Worm (Caenorhabditis elegans) whole organism, young adult: ENCODE results near the gene rbg-3.

Source experiments
- B0261.1 ChIP-seq: sonication (generic microtip); optimal IDR thresholded peaks from 2 replicates; lab custom pipeline; 2016; ENCODE audit warnings: mild to moderate bottlenecking, missing genetic modification characterization, moderate library complexity, missing compliant biosample characterization
- C17E4.6 ChIP-seq: fragments of 200-800 bp; sonication (Bioruptor generic); IDR thresholded peaks from 2 replicates; pipeline ENCODE4 v1.3.6; 2022; ENCODE audit warnings: missing genetic modification reagents, missing genetic modification characterization, missing compliant biosample characterization
- F55B11.4 ChIP-seq: sonication (generic microtip); optimal IDR thresholded peaks from 2 replicates; lab custom pipeline; 2016; ENCODE audit warnings: missing compliant biosample characterization, missing genetic modification characterization, borderline replicate concordance; ENCODE audit not compliant: insufficient read depth
- F57C9.4 ChIP-seq: sonication (generic microtip); optimal IDR thresholded peaks from 2 replicates; lab custom pipeline; 2017; ENCODE audit warnings: mild to moderate bottlenecking, missing genetic modification characterization, missing compliant biosample characterization
- T07F8.4 ChIP-seq: sonication (generic microtip); optimal IDR thresholded peaks from 2 replicates; lab custom pipeline; 2016; ENCODE audit warnings: mild to moderate bottlenecking, missing genetic modification characterization, moderate library complexity, missing compliant biosample characterization
- Y95B8A.8 ChIP-seq: fragments of 200-800 bp; sonication (Bioruptor generic); IDR thresholded peaks from 2 replicates; pipeline ENCODE4 v1.3.6; 2022; ENCODE audit warnings: missing genetic modification reagents, missing genetic modification characterization, missing compliant biosample characterization
- akir-1 ChIP-seq: fragments of 200-800 bp; sonication (Bioruptor generic); optimal IDR thresholded peaks from 2 replicates; lab custom pipeline; 2018; ENCODE audit warnings: mild to moderate bottlenecking, missing genetic modification characterization, moderate library complexity, missing compliant biosample characterization
- ama-1 ChIP-seq, 3 experiments: fragments of 150-350 bp in 1 of 3; sonication (generic microtip) in 2 of 3; optimal IDR thresholded peaks; 2 replicates each; lab custom pipeline; 2014 to 2018; ENCODE audit warnings: missing biosample characterization in 2 of 3, missing genetic modification characterization in 2 of 3, missing genetic modification reagents in 2 of 3
- atf-7 ChIP-seq: sonication (generic microtip); optimal IDR thresholded peaks from 2 replicates; lab custom pipeline; 2017; ENCODE audit warnings: mild to moderate bottlenecking, missing genetic modification characterization, missing compliant biosample characterization
- athp-1 ChIP-seq: sonication (generic microtip); optimal IDR thresholded peaks from 2 replicates; lab custom pipeline; 2017; ENCODE audit warnings: mild to moderate bottlenecking, missing genetic modification characterization, missing compliant biosample characterization
- attf-6 ChIP-seq: fragments of 200-800 bp; sonication (Bioruptor generic); IDR thresholded peaks from 2 replicates; pipeline ENCODE4 v1.3.6; 2022; ENCODE audit warnings: missing genetic modification reagents, missing genetic modification characterization, missing compliant biosample characterization
- bed-2 ChIP-seq: fragments of 200-800 bp; sonication (Bioruptor generic); IDR thresholded peaks from 2 replicates; pipeline ENCODE4 v1.3.6; 2022; ENCODE audit warnings: missing genetic modification reagents, missing genetic modification characterization, missing compliant biosample characterization
- ceh-40 ChIP-seq: fragments of 200-800 bp; sonication (Bioruptor generic); IDR thresholded peaks from 2 replicates; pipeline ENCODE4 v1.3.6; 2022; ENCODE audit warnings: missing genetic modification characterization, missing compliant biosample characterization
- ceh-91 ChIP-seq: fragments of 200-800 bp; sonication (Bioruptor generic); IDR thresholded peaks from 2 replicates; pipeline ENCODE4 v1.3.6; 2022; ENCODE audit warnings: missing genetic modification reagents, missing genetic modification characterization, missing compliant biosample characterization
- chd-7 ChIP-seq: sonication (generic microtip); optimal IDR thresholded peaks from 2 replicates; lab custom pipeline; 2016; ENCODE audit warnings: mild to moderate bottlenecking, missing genetic modification characterization, moderate library complexity, missing compliant biosample characterization
- dox-1 ChIP-seq: fragments of 200-800 bp; sonication (Bioruptor generic); IDR thresholded peaks from 2 replicates; pipeline ENCODE4 v1.3.6; 2022; ENCODE audit warnings: missing genetic modification reagents, missing genetic modification characterization, missing compliant biosample characterization
- dpff-1 ChIP-seq: sonication (generic microtip); optimal IDR thresholded peaks from 2 replicates; lab custom pipeline; 2017; ENCODE audit warnings: mild to moderate bottlenecking, missing genetic modification characterization, missing compliant biosample characterization
- efl-1 ChIP-seq: fragments of 150-350 bp; optimal IDR thresholded peaks from 2 replicates; lab custom pipeline; 2014; ENCODE audit warnings: missing biosample characterization, missing genetic modification reagents, missing genetic modification characterization
- egl-18 ChIP-seq: fragments of 200-800 bp; sonication (Bioruptor generic); IDR thresholded peaks from 2 replicates; pipeline ENCODE4 v1.3.6; 2022; ENCODE audit warnings: missing genetic modification reagents, missing genetic modification characterization, missing compliant biosample characterization
- egl-44 ChIP-seq: fragments of 200-800 bp; sonication (Bioruptor generic); IDR thresholded peaks from 2 replicates; pipeline ENCODE4 v1.3.6; 2022; ENCODE audit warnings: missing genetic modification reagents, missing genetic modification characterization, missing compliant biosample characterization
- egrh-3 ChIP-seq: fragments of 200-800 bp; sonication (Bioruptor generic); IDR thresholded peaks from 2 replicates; pipeline ENCODE4 v1.3.6; 2022; ENCODE audit warnings: missing genetic modification reagents, missing genetic modification characterization, missing compliant biosample characterization
- ets-4 ChIP-seq: fragments of 200-800 bp; sonication (Bioruptor generic); optimal IDR thresholded peaks from 2 replicates; lab custom pipeline; 2018; ENCODE audit warnings: mild to moderate bottlenecking, missing genetic modification characterization, missing compliant biosample characterization
- fkh-3 ChIP-seq: sonication (generic microtip); optimal IDR thresholded peaks from 2 replicates; lab custom pipeline; 2016; ENCODE audit warnings: mild to moderate bottlenecking, missing genetic modification characterization, missing compliant biosample characterization
- him-1 ChIP-seq: sonication (generic microtip); optimal IDR thresholded peaks from 2 replicates; lab custom pipeline; 2016; ENCODE audit warnings: missing genotype, missing genetic modification reagents, missing genetic modification characterization, missing compliant biosample characterization
- hlh-26 ChIP-seq: fragments of 200-800 bp; sonication (Bioruptor generic); conservative IDR thresholded peaks from 2 replicates; pipeline ENCODE4 v1.3.6; 2022; ENCODE audit warnings: missing genetic modification reagents, missing genetic modification characterization, missing compliant biosample characterization
- hsf-1 ChIP-seq: fragments of 200-800 bp; sonication (Bioruptor generic); IDR thresholded peaks from 2 replicates; pipeline ENCODE4 v1.3.6; 2022; ENCODE audit warnings: missing genetic modification reagents, missing genetic modification characterization, missing compliant biosample characterization
- let-607 ChIP-seq, 2 experiments: fragments of 200-800 bp in 1 of 2; sonication (Bioruptor generic) in 1 of 2; sonication (generic microtip) in 1 of 2; optimal IDR thresholded peaks; 2 replicates each; lab custom pipeline; 2016 to 2018; ENCODE audit warnings: mild to moderate bottlenecking in 2 of 2, missing compliant biosample characterization in 2 of 2, missing genetic modification characterization in 2 of 2, moderate library complexity in 2 of 2, missing genotype in 1 of 2
- lin-40 ChIP-seq: sonication (generic microtip); optimal IDR thresholded peaks from 2 replicates; lab custom pipeline; 2016; ENCODE audit warnings: missing genetic modification characterization, mild to moderate bottlenecking, missing compliant biosample characterization, missing genotype, missing genetic modification reagents
- lin-54 ChIP-seq: fragments of 200-800 bp; sonication (Bioruptor generic); optimal IDR thresholded peaks from 2 replicates; lab custom pipeline; 2018; ENCODE audit warnings: mild to moderate bottlenecking, missing genetic modification characterization, missing compliant biosample characterization
- lir-1 ChIP-seq: fragments of 200-800 bp; sonication (Bioruptor generic); conservative IDR thresholded peaks from 2 replicates; pipeline ENCODE4 v1.3.6; 2022; ENCODE audit warnings: missing genetic modification reagents, missing genetic modification characterization, missing compliant biosample characterization
- lsl-1 ChIP-seq: fragments of 200-800 bp; sonication (Bioruptor generic); optimal IDR thresholded peaks from 2 replicates; lab custom pipeline; 2018; ENCODE audit warnings: mild to moderate bottlenecking, missing genetic modification characterization, moderate library complexity, missing compliant biosample characterization
- lsy-27 ChIP-seq: sonication (generic microtip); optimal IDR thresholded peaks from 2 replicates; lab custom pipeline; 2017; ENCODE audit warnings: missing genetic modification characterization, mild to moderate bottlenecking, missing compliant biosample characterization, antibody characterized with exemption, missing genotype, borderline replicate concordance; ENCODE audit not compliant: insufficient read depth
- madf-8 ChIP-seq: fragments of 200-800 bp; sonication (Bioruptor generic); conservative IDR thresholded peaks from 2 replicates; pipeline ENCODE4 v1.3.6; 2022; ENCODE audit warnings: missing genetic modification reagents, missing genetic modification characterization, missing compliant biosample characterization
- mxl-1 ChIP-seq: sonication (generic microtip); optimal IDR thresholded peaks from 2 replicates; lab custom pipeline; 2016; ENCODE audit warnings: missing genetic modification characterization, missing compliant biosample characterization
- nfyb-1 ChIP-seq: fragments of 200-800 bp; sonication (Bioruptor generic); IDR thresholded peaks from 2 replicates; pipeline ENCODE4 v1.3.6; 2022; ENCODE audit warnings: missing genetic modification reagents, missing genetic modification characterization, missing compliant biosample characterization
- nhr-179 ChIP-seq: sonication (generic microtip); optimal IDR thresholded peaks from 2 replicates; lab custom pipeline; 2016; ENCODE audit warnings: mild to moderate bottlenecking, missing genetic modification characterization, missing compliant biosample characterization
- nhr-27 ChIP-seq: fragments of 200-800 bp; sonication (Bioruptor generic); optimal IDR thresholded peaks from 2 replicates; lab custom pipeline; 2018; ENCODE audit warnings: mild to moderate bottlenecking, missing genetic modification characterization, moderate library complexity, missing compliant biosample characterization
- nhr-80 ChIP-seq: sonication (generic microtip); optimal IDR thresholded peaks from 2 replicates; lab custom pipeline; 2016; ENCODE audit warnings: missing genetic modification characterization, missing compliant biosample characterization
- nhr-90 ChIP-seq: sonication (generic microtip); optimal IDR thresholded peaks from 2 replicates; lab custom pipeline; 2016; ENCODE audit warnings: missing genotype, mild to moderate bottlenecking, missing genetic modification characterization, missing compliant biosample characterization
- pbrm-1 ChIP-seq: fragments of 200-800 bp; sonication (Bioruptor generic); IDR thresholded peaks from 2 replicates; pipeline ENCODE4 v1.3.6; 2022; ENCODE audit warnings: missing genetic modification reagents, missing genetic modification characterization, missing compliant biosample characterization
- rec-8 ChIP-seq, 2 experiments: sonication (generic microtip); optimal IDR thresholded peaks; 2 replicates each; lab custom pipeline; 2016; ENCODE audit warnings: mild to moderate bottlenecking in 2 of 2, missing genetic modification characterization in 2 of 2, missing genetic modification reagents in 2 of 2, missing genotype in 2 of 2, missing biosample characterization in 1 of 2, missing compliant biosample characterization in 1 of 2, moderate library complexity in 1 of 2
- repo-1 ChIP-seq: sonication (generic microtip); optimal IDR thresholded peaks from 2 replicates; lab custom pipeline; 2017; ENCODE audit warnings: mild to moderate bottlenecking, missing genetic modification characterization, missing compliant biosample characterization
- rpc-1 ChIP-seq, 2 experiments: fragments of 150-350 bp in 1 of 2; sonication (generic microtip) in 1 of 2; optimal IDR thresholded peaks; 2 replicates each; lab custom pipeline; 2014 to 2018; ENCODE audit warnings: missing biosample characterization in 1 of 2, missing genetic modification characterization in 1 of 2, missing genetic modification reagents in 1 of 2, missing genotype in 1 of 2
- sdz-38 ChIP-seq: sonication (generic microtip); optimal IDR thresholded peaks from 2 replicates; lab custom pipeline; 2016; ENCODE audit warnings: missing genotype, missing genetic modification characterization, missing compliant biosample characterization
- tbx-9 ChIP-seq: sonication (generic microtip); optimal IDR thresholded peaks from 2 replicates; lab custom pipeline; 2016; ENCODE audit warnings: borderline replicate concordance, missing genetic modification characterization, inconsistent platforms, missing compliant biosample characterization
- tlf-1 ChIP-seq: fragments of 200-800 bp; sonication (Bioruptor generic); optimal IDR thresholded peaks from 2 replicates; lab custom pipeline; 2018; ENCODE audit warnings: mild to moderate bottlenecking, missing genetic modification characterization, missing compliant biosample characterization
- zfh-2 ChIP-seq: fragments of 200-800 bp; sonication (Bioruptor generic); conservative IDR thresholded peaks from 2 replicates; pipeline ENCODE4 v1.3.6; 2022; ENCODE audit warnings: missing genetic modification reagents, missing genetic modification characterization, missing compliant biosample characterization
- ztf-25 ChIP-seq: fragments of 200-800 bp; sonication (Bioruptor generic); IDR thresholded peaks from 2 replicates; pipeline ENCODE4 v1.3.6; 2022; ENCODE audit warnings: missing genetic modification reagents, missing genetic modification characterization, missing compliant biosample characterization

rbg-3 gene

DNA sequence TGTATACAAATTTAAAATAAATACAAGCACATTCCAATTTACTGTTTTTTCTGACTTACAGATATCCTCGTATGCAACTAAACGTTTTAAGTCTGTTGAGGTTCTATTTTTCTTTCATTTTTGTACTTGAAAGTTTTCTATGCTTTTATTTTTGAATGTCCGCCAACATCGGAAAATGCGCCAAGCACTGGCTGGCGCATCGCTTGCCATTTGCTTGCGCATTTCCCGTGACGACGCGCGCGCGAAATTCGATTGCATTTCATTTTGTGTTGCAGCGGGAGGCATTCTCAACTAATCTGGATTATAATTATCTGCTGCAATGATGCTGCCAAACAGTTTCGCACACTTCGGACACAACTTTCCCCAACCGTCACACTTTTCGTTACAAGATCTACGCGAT is 2.8 kb downstream of the rbg-3 start, which contains the start of gene fbxl-2:
Gene fbxl-2 (plus strand): TSS at position 278 of the 400 bp plus-strand sequence.
- TF ChIP-seq tbx-9 (tag; lab: Kevin White, UChicago) (no peak), sdz-38 (no peak), lsl-1 (GFP tag; lab: Kevin White, UChicago) (peak; percentile 85), zfh-2 (GFP tag; lab: Robert Waterston, UW) (peak; percentile 92), nhr-179 (tag; lab: Kevin White, UChicago) (no peak), F55B11.4 (tag; lab: Kevin White, UChicago) (no peak), repo-1 (tag; lab: Kevin White, UChicago) (peak; percentile 91), efl-1 (GFP tag; lab: Kevin White, UChicago) (peak; percentile 96), tlf-1 (GFP tag; lab: Kevin White, UChicago) (peak; percentile 96), nhr-27 (tag; lab: Kevin White, UChicago) (no peak), nhr-90 (peak; percentile 60), T07F8.4 (peak; percentile 0), atf-7 (tag; lab: Kevin White, UChicago) (peak; percentile 82), fkh-3 (tag; lab: Kevin White, UChicago) (peak; percentile 10), rec-8 (tag; optimal IDR thresholded peaks at IDR 0.05; lab: Kevin White, UChicago) (no peak), madf-8 (peak; percentile 84), lin-54 (GFP tag; lab: Kevin White, UChicago) (peak; percentile 99), lsy-27 (tag; lab: Kevin White, UChicago) (no peak), lin-40 (tag; lab: Kevin White, UChicago) (no peak), akir-1 (GFP tag; lab: Kevin White, UChicago) (peak; percentile 16), him-1 (tag; lab: Kevin White, UChicago) (peak; percentile 10), pbrm-1 (GFP tag; lab: Robert Waterston, UW) (peak; percentile 94), F57C9.4 (tag; lab: Kevin White, UChicago) (no peak), egrh-3 (GFP tag; lab: Robert Waterston, UW) (peak; percentile 63), ets-4 (GFP tag; lab: Kevin White, UChicago) (peak; percentile 35), egl-18 (GFP tag; lab: Robert Waterston, UW) (0 out of 2 replicates have a peak, but pooled peaks have one; percentile 73), B0261.1 (tag; lab: Kevin White, UChicago) (peak; percentile 21), let-607 (tag; optimal IDR thresholded peaks at IDR 0.05; lab: Kevin White, UChicago) (peak; percentile 54 to 83), chd-7 (tag; lab: Kevin White, UChicago) (peak; percentile 71), nhr-80 (peak; percentile 79), rpc-1 (optimal IDR thresholded peaks at IDR 0.05; lab: Kevin White, UChicago) (no peak), rpc-1 (tag; optimal IDR thresholded peaks at IDR 0.05; lab: Kevin White, UChicago) (no peak), ceh-91 (GFP tag; lab: Robert Waterston, UW) (peak; percentile 86), bed-2 (peak; percentile 82), dpff-1 (tag; lab: Kevin White, UChicago) (no peak), egl-44 (peak; percentile 78), athp-1 (tag; lab: Kevin White, UChicago) (peak; percentile 79), attf-6 (GFP tag; lab: Robert Waterston, UW) (peak; percentile 67; the same call in 1 of the 2 replicates), hsf-1 (GFP tag; lab: Robert Waterston, UW) (peak; percentile 85), nfyb-1 (peak; percentile 96), dox-1 (GFP tag; lab: Robert Waterston, UW) (peak; percentile 97), lir-1 (GFP tag; lab: Robert Waterston, UW) (peak; percentile 92), mxl-1 (tag; lab: Kevin White, UChicago) (no peak), C17E4.6 (peak; percentile 90), ceh-40 (GFP tag; lab: Robert Waterston, UW) (no peak), hlh-26 (GFP tag; lab: Robert Waterston, UW) (no peak), ama-1 (optimal IDR thresholded peaks at IDR 0.05; lab: Kevin White, UChicago) (no peak), ama-1 (GFP tag; optimal IDR thresholded peaks at IDR 0.05; lab: Kevin White, UChicago) (peak in 1 of 2 experiments; percentile 54), Y95B8A.8 (peak; percentile 84), ztf-25 (GFP tag; lab: Robert Waterston, UW) (no peak)
